Worm (Caenorhabditis elegans) whole organism, L1 larva: ENCODE results near the gene Y50D4C.5.

Source experiments
- C34B4.2 ChIP-seq: sonication (generic microtip); optimal IDR thresholded peaks from 2 replicates; lab custom pipeline; 2017; ENCODE audit warnings: mild to moderate bottlenecking, missing genetic modification characterization, missing compliant biosample characterization
- F16B12.6 ChIP-seq: fragments of 150-350 bp; optimal IDR thresholded peaks from 2 replicates; lab custom pipeline; 2014; ENCODE audit warnings: missing biosample characterization, missing genetic modification characterization
- aha-1 ChIP-seq: fragments of 150-350 bp; optimal IDR thresholded peaks from 2 replicates; lab custom pipeline; 2014; ENCODE audit warnings: missing biosample characterization, missing genetic modification characterization
- blmp-1 ChIP-seq: fragments of 150-350 bp; optimal IDR thresholded peaks from 2 replicates; lab custom pipeline; 2014; ENCODE audit warnings: missing biosample characterization, missing genetic modification characterization
- ceh-8 ChIP-seq: fragments of 200-800 bp; sonication (Bioruptor generic); optimal IDR thresholded peaks from 2 replicates; lab custom pipeline; 2018; ENCODE audit warnings: mild to moderate bottlenecking, missing genetic modification characterization, moderate library complexity, missing compliant biosample characterization
- ceh-82 ChIP-seq, 3 experiments: fragments of 150-350 bp in 1 of 3; sonication (generic microtip) in 2 of 3; optimal IDR thresholded peaks; 2 replicates each; lab custom pipeline; 2014 to 2017; ENCODE audit warnings: missing biosample characterization in 3 of 3, missing genetic modification characterization in 3 of 3
- ces-1 ChIP-seq: fragments of 150-350 bp; optimal IDR thresholded peaks from 2 replicates; lab custom pipeline; 2014; ENCODE audit warnings: missing biosample characterization, missing genetic modification reagents, missing genetic modification characterization
- dpl-1 ChIP-seq, 3 experiments: fragments of 150-350 bp in 2 of 3; sonication (generic microtip) in 1 of 3; optimal IDR thresholded peaks; 2 replicates each; lab custom pipeline; 2014 to 2017; ENCODE audit warnings: missing biosample characterization in 3 of 3, missing genetic modification characterization in 3 of 3, missing genetic modification reagents in 3 of 3
- dsc-1 ChIP-seq: sonication (generic microtip); optimal IDR thresholded peaks from 2 replicates; lab custom pipeline; 2016; ENCODE audit warnings: mild to moderate bottlenecking, missing genetic modification characterization, missing compliant biosample characterization
- efl-1 ChIP-seq, 4 experiments: fragments of 150-350 bp; optimal IDR thresholded peaks in 3 of 4; peaks in 1 of 4; 1 replicate in 1 of 4; 2 replicates in 3 of 4; lab custom pipeline; 2014; ENCODE audit warnings: missing biosample characterization in 2 of 4, missing genetic modification characterization in 2 of 4, missing genetic modification reagents in 2 of 4
- egl-13 ChIP-seq: sonication (generic microtip); optimal IDR thresholded peaks from 2 replicates; lab custom pipeline; 2016; ENCODE audit warnings: missing genotype, missing genetic modification reagents, missing genetic modification characterization, missing compliant biosample characterization
- egl-27 ChIP-seq, 2 experiments: fragments of 150-350 bp in 1 of 2; sonication (generic microtip); optimal IDR thresholded peaks; 3 replicates each; lab custom pipeline; 2017 to 2018; ENCODE audit warnings: missing biosample characterization in 2 of 2, missing genetic modification characterization in 2 of 2, missing genetic modification reagents in 2 of 2
- elt-3 ChIP-seq, 6 experiments: fragments of 150-350 bp in 1 of 6; sonication (generic microtip); optimal IDR thresholded peaks; 2 replicates each; lab custom pipeline; 2017 to 2018; ENCODE audit warnings: missing biosample characterization in 6 of 6, missing genetic modification characterization in 6 of 6, inconsistent platforms in 1 of 6
- ets-5 ChIP-seq: fragments of 200-800 bp; sonication (Bioruptor generic); IDR thresholded peaks from 2 replicates; pipeline ENCODE4 v1.3.6; 2022; ENCODE audit warnings: missing genetic modification characterization, missing compliant biosample characterization
- fkh-10 ChIP-seq: sonication (generic microtip); optimal IDR thresholded peaks from 2 replicates; lab custom pipeline; 2017; ENCODE audit warnings: missing biosample characterization, missing genetic modification reagents, missing genetic modification characterization
- hpl-2 ChIP-seq: fragments of 150-350 bp; optimal IDR thresholded peaks from 2 replicates; lab custom pipeline; 2014; ENCODE audit warnings: missing biosample characterization, missing genetic modification reagents, missing genetic modification characterization
- jun-1 ChIP-seq: fragments of 150-350 bp; optimal IDR thresholded peaks from 2 replicates; lab custom pipeline; 2014; ENCODE audit warnings: missing biosample characterization, missing genetic modification reagents, missing genetic modification characterization
- lin-13 ChIP-seq: fragments of 150-350 bp; optimal IDR thresholded peaks from 2 replicates; lab custom pipeline; 2014; ENCODE audit warnings: missing biosample characterization, missing genetic modification reagents, missing genetic modification characterization
- lin-14 ChIP-seq: fragments of 200-800 bp; sonication (Bioruptor generic); optimal IDR thresholded peaks from 2 replicates; lab custom pipeline; 2018; ENCODE audit warnings: mild to moderate bottlenecking, missing genetic modification characterization, moderate library complexity, missing compliant biosample characterization
- lin-35 ChIP-seq, 2 experiments: fragments of 150-350 bp; optimal IDR thresholded peaks; 2 replicates each; lab custom pipeline; 2014; ENCODE audit warnings: missing biosample characterization in 2 of 2, missing genetic modification characterization in 2 of 2, missing genetic modification reagents in 2 of 2
- lsy-2 ChIP-seq, 2 experiments: fragments of 150-350 bp; optimal IDR thresholded peaks; 2 replicates each; lab custom pipeline; 2014; ENCODE audit warnings: missing biosample characterization in 2 of 2, missing genetic modification characterization in 2 of 2
- mdl-1 ChIP-seq, 2 experiments: fragments of 150-350 bp; optimal IDR thresholded peaks; 2 replicates each; lab custom pipeline; 2014 to 2017; ENCODE audit warnings: missing biosample characterization in 2 of 2, missing genetic modification characterization in 2 of 2, inconsistent platforms in 1 of 2
- mef-2 ChIP-seq: fragments of 150-350 bp; optimal IDR thresholded peaks from 2 replicates; lab custom pipeline; 2014; ENCODE audit warnings: missing biosample characterization, missing genetic modification characterization
- mep-1 ChIP-seq: fragments of 150-350 bp; optimal IDR thresholded peaks from 2 replicates; lab custom pipeline; 2014; ENCODE audit warnings: missing biosample characterization, missing genetic modification characterization
- nhr-12 ChIP-seq: sonication (generic microtip); optimal IDR thresholded peaks from 2 replicates; lab custom pipeline; 2017; ENCODE audit warnings: missing biosample characterization, missing genetic modification characterization
- nhr-19 ChIP-seq: fragments of 200-800 bp; sonication (Bioruptor generic); conservative IDR thresholded peaks from 2 replicates; pipeline ENCODE4 v1.3.6; 2022; ENCODE audit warnings: missing genetic modification characterization, missing compliant biosample characterization
- nhr-47 ChIP-seq: sonication (generic microtip); optimal IDR thresholded peaks from 2 replicates; lab custom pipeline; 2016; ENCODE audit warnings: mild to moderate bottlenecking, missing genetic modification characterization, moderate library complexity, missing compliant biosample characterization
- nhr-71 ChIP-seq: sonication (generic microtip); optimal IDR thresholded peaks from 2 replicates; lab custom pipeline; 2016; ENCODE audit warnings: mild to moderate bottlenecking, missing genetic modification characterization, moderate library complexity, missing compliant biosample characterization
- nhr-76 ChIP-seq: sonication (generic microtip); optimal IDR thresholded peaks from 2 replicates; lab custom pipeline; 2017; ENCODE audit warnings: missing biosample characterization, missing genetic modification characterization
- nhr-84 ChIP-seq: sonication (generic microtip); optimal IDR thresholded peaks from 2 replicates; lab custom pipeline; 2017; ENCODE audit warnings: missing biosample characterization, missing genetic modification characterization
- pax-3 ChIP-seq: fragments of 200-800 bp; sonication (Bioruptor generic); optimal IDR thresholded peaks from 2 replicates; lab custom pipeline; 2018; ENCODE audit warnings: mild to moderate bottlenecking, missing genetic modification characterization, moderate library complexity, missing compliant biosample characterization
- snu-23 ChIP-seq: sonication (generic microtip); optimal IDR thresholded peaks from 2 replicates; lab custom pipeline; 2016; ENCODE audit warnings: missing genetic modification characterization, missing compliant biosample characterization
- sox-4 ChIP-seq: sonication (generic microtip); optimal IDR thresholded peaks from 2 replicates; lab custom pipeline; 2016; ENCODE audit warnings: missing genetic modification characterization, missing compliant biosample characterization
- sptf-1 ChIP-seq: fragments of 150-350 bp; optimal IDR thresholded peaks from 2 replicates; lab custom pipeline; 2014; ENCODE audit warnings: missing biosample characterization, missing genetic modification characterization
- tbx-2 ChIP-seq: sonication (generic microtip); optimal IDR thresholded peaks from 2 replicates; lab custom pipeline; 2016; ENCODE audit warnings: missing genetic modification characterization, missing compliant biosample characterization
- unc-86 ChIP-seq: sonication (generic microtip); optimal IDR thresholded peaks from 2 replicates; lab custom pipeline; 2016; ENCODE audit warnings: missing genetic modification characterization, missing compliant biosample characterization
- xbp-1 ChIP-seq: sonication (generic microtip); optimal IDR thresholded peaks from 2 replicates; lab custom pipeline; 2016; ENCODE audit warnings: missing genetic modification characterization, missing compliant biosample characterization
- zip-4 ChIP-seq: fragments of 200-800 bp; sonication (Bioruptor generic); optimal IDR thresholded peaks from 2 replicates; lab custom pipeline; 2018; ENCODE audit warnings: mild to moderate bottlenecking, missing genetic modification characterization, moderate library complexity, missing compliant biosample characterization
- ztf-11 ChIP-seq, 2 experiments: sonication (generic microtip); optimal IDR thresholded peaks; 2 replicates each; lab custom pipeline; 2016 to 2017; ENCODE audit warnings: missing genetic modification characterization in 2 of 2, missing biosample characterization in 1 of 2, missing compliant biosample characterization in 1 of 2
- ztf-4 ChIP-seq: fragments of 150-350 bp; optimal IDR thresholded peaks from 2 replicates; lab custom pipeline; 2014; ENCODE audit warnings: missing biosample characterization, missing genetic modification characterization

The Y50D4C.5 gene

DNA sequence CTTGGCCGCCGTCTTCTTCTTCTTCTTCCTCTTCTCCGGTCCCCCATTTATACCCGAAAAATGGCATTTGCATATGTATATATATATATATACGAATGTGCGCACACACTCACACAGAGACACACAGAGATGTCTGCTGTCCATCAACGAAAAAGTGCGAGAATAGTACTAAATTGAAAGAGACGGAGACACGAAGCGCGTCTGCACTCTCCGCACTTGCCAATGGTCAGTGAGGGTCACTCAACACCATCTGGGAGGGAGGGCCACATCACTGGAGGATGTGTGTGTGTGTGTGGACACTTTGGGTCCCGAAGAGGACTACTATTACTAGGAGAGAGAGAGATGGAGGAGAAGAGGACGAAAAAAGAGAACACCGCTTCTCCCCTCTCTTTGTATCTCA lies 28.4 kb downstream of the Y50D4C.5 start (continued):
- TF ChIP-seq mdl-1 (tag; optimal IDR thresholded peaks at IDR 0.05; lab: Kevin White, UChicago) (peak in 1 of 2 experiments; percentile 16), nhr-76 (tag; lab: Kevin White, UChicago) (no peak), hpl-2 (GFP tag; lab: Kevin White, UChicago) (no peak), dsc-1 (peak; percentile 55), nhr-19 (GFP tag; lab: Robert Waterston, UW) (peak; percentile 12), blmp-1 (tag; lab: Kevin White, UChicago) (peak; percentile 17), egl-27 (tag; optimal IDR thresholded peaks at IDR 0.05; lab: Kevin White, UChicago) (no peak), egl-13 (peak; percentile 61), ztf-11 (tag; optimal IDR thresholded peaks at IDR 0.05; lab: Kevin White, UChicago) (peak in 1 of 2 experiments; percentile 61), elt-3 (tag; optimal IDR thresholded peaks at IDR 0.05; lab: Kevin White, UChicago) (peak in 1 of 6 experiments; percentile 10), ztf-4 (peak; percentile 15), nhr-12 (tag; lab: Kevin White, UChicago) (no peak), mef-2 (tag; lab: Kevin White, UChicago) (no peak), nhr-84 (tag; lab: Kevin White, UChicago) (no peak), ets-5 (GFP tag; lab: Robert Waterston, UW) (no peak), lsy-2 (tag; optimal IDR thresholded peaks at IDR 0.05; lab: Kevin White, UChicago) (peak; percentile 39)

DNA sequence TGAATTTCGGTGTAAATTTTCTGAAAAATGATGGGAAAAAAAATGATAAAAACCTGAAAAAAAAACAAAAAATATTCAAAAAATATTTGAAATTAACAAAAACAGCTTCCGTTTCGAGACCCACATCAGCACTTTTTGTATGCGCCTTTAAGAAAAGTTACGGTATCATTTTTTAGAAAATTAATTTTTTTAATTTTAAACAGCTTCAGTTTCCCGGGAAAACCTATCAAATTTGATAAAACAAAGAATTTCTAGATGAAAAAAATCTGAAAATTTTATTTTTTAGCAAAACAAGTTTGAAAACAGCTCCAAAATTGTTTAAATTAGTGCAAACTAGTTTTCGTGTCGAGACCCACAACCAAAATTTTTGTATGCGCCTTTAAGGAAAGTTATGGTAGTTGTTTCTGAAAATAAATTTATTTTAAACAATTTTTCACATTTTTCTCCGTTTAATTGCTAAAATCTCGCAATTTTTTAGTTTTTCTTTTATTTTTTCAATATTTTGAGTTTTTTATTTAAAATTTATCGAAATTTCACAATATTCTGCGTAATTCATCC lies 34.5 kb downstream of the Y50D4C.5 start:
- no peak for TF ChIP-seq mep-1
- no peak for TF ChIP-seq aha-1 (tag; lab: Kevin White, UChicago)
- TF ChIP-seq lin-13 (GFP tag; lab: Kevin White, UChicago) = no peak
- no peak for TF ChIP-seq sptf-1 (tag; lab: Kevin White, UChicago)
- TF ChIP-seq pax-3 (tag; lab: Kevin White, UChicago) = no peak
- TF ChIP-seq, all 84 proteins: peak for 0

DNA sequence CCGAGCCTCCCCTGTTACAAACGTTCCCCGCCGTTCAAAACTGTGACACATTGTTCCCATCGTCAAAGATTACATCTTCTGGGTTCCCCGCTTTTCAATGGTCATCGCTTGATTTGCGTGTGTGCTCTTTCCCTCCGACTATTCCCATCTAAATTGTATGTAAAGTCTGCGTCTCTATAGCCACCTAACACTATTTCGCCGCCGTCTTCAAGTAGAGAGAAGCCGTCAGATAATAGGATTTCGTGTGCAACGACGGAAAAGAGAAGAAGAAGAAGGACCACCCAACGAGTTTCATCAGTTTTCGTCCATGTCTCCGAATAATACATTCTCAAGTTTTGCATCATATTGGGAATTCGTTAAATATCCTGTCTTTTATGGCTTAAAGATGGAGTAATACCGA lies 37.4 kb downstream of the Y50D4C.5 start:
- TF ChIP-seq dsc-1 (peak; percentile 6), ces-1 (GFP tag; lab: Kevin White, UChicago) (peak; percentile 93), lsy-2 (tag; optimal IDR thresholded peaks at IDR 0.05; lab: Kevin White, UChicago) (peak in 1 of 2 experiments; percentile 1), snu-23 (GFP tag; lab: Kevin White, UChicago) (peak; percentile 3), F16B12.6 (no peak), aha-1 (tag; lab: Kevin White, UChicago) (no peak), lin-35 (GFP tag; optimal IDR thresholded peaks at IDR 0.05; lab: Kevin White, UChicago) (peak in 1 of 2 experiments; percentile 1), nhr-71 (tag; lab: Kevin White, UChicago) (peak; percentile 30), fkh-10 (GFP tag; lab: Kevin White, UChicago) (peak; percentile 80), nhr-12 (tag; lab: Kevin White, UChicago) (no peak), C34B4.2 (tag; lab: Kevin White, UChicago) (no peak), sox-4 (tag; lab: Kevin White, UChicago) (no peak), unc-86 (tag; lab: Kevin White, UChicago) (peak; percentile 16), ceh-8 (GFP tag; lab: Kevin White, UChicago) (peak; percentile 6), xbp-1 (tag; lab: Kevin White, UChicago) (peak; percentile 16), egl-27 (tag; optimal IDR thresholded peaks at IDR 0.05; lab: Kevin White, UChicago) (no peak), dpl-1 (GFP tag; optimal IDR thresholded peaks at IDR 0.05; lab: Kevin White, UChicago) (peak in 1 of 3 experiments; percentile 33), tbx-2 (tag; lab: Kevin White, UChicago) (peak; percentile 26), ceh-82 (tag; optimal IDR thresholded peaks at IDR 0.05; lab: Kevin White, UChicago) (peak in 2 of 3 experiments; percentile 7 to 17), nhr-47 (tag; lab: Kevin White, UChicago) (peak; percentile 32), efl-1 (optimal IDR thresholded peaks at IDR 0.05; lab: Kevin White, UChicago) (peak; percentile 18 to 23), efl-1 (GFP tag; optimal IDR thresholded peaks at IDR 0.05 in 1 of 2; lab: Kevin White, UChicago) (no peak), zip-4 (GFP tag; lab: Kevin White, UChicago) (no peak), lin-14 (GFP tag; lab: Kevin White, UChicago) (peak; percentile 98), jun-1 (no peak), ztf-4 (no peak)
